Fruit fly (Drosophila melanogaster) whole organism, prepupa: Measurements from ENCODE around the gene CG34043.

Experiments
- Blimp-1 ChIP-seq: fragments of 200-800 bp; sonication (Bioruptor generic); optimal IDR thresholded peaks from 3 replicates; lab custom pipeline; 2017; ENCODE audit warnings: missing biosample characterization, missing genetic modification characterization, mild to moderate bottlenecking, moderate library complexity, missing genetic modification reagents
- CG11902 ChIP-seq: fragments of 200-800 bp; sonication (Bioruptor generic); optimal IDR thresholded peaks from 3 replicates; lab custom pipeline; 2016; ENCODE audit warnings: missing biosample characterization, missing genetic modification characterization
- CG4318 ChIP-seq: fragments of 200-800 bp; sonication (Bioruptor generic); optimal IDR thresholded peaks from 3 replicates; lab custom pipeline; 2017; ENCODE audit warnings: missing biosample characterization, mild to moderate bottlenecking, missing genetic modification characterization
- CG6854 ChIP-seq: fragments of 200-800 bp; sonication (Bioruptor generic); optimal IDR thresholded peaks from 2 replicates; lab custom pipeline; 2017; ENCODE audit warnings: missing biosample characterization, mild to moderate bottlenecking, missing genetic modification characterization
- Eip93F ChIP-seq: fragments of 200-800 bp; sonication (Bioruptor generic); optimal IDR thresholded peaks from 2 replicates; lab custom pipeline; 2016; ENCODE audit warnings: missing biosample characterization, mild to moderate bottlenecking, missing genetic modification characterization
- Sox102F ChIP-seq: fragments of 200-800 bp; sonication (Bioruptor generic); optimal IDR thresholded peaks from 2 replicates; lab custom pipeline; 2016; ENCODE audit warnings: missing biosample characterization, mild to moderate bottlenecking, missing genetic modification characterization
- Sox14 ChIP-seq: fragments of 200-800 bp; sonication (Bioruptor generic); optimal IDR thresholded peaks from 3 replicates; lab custom pipeline; 2016; ENCODE audit warnings: missing biosample characterization, missing genetic modification characterization
- achi ChIP-seq: fragments of 200-800 bp; sonication (Bioruptor generic); optimal IDR thresholded peaks from 3 replicates; lab custom pipeline; 2016; ENCODE audit warnings: missing biosample characterization, missing genetic modification characterization
- fd59A ChIP-seq: fragments of 200-800 bp; sonication (Bioruptor generic); optimal IDR thresholded peaks from 2 replicates; lab custom pipeline; 2017; ENCODE audit warnings: missing biosample characterization, mild to moderate bottlenecking, missing genetic modification characterization, missing genetic modification reagents

- TF ChIP-seq achi (peak; percentile 78), Eip93F (GFP tag; lab: Kevin White, UChicago) (peak; percentile 89), CG4318 (no peak), CG11902 (GFP tag; lab: Kevin White, UChicago) (peak; percentile 31), CG6854 (peak; percentile 46), fd59A (no peak), Sox102F (GFP tag; lab: Kevin White, UChicago) (peak; percentile 75), Blimp-1 (GFP tag; lab: Kevin White, UChicago) (peak; percentile 56), Sox14 (GFP tag; lab: Kevin White, UChicago) (peak; percentile 62)
Observed at dm6 chr2L:10306518-10307260, 26.0 kb upstream of the CG34043 start, which contains the start of the genes CG5390 and CG4968.
